Worm (Caenorhabditis elegans): ENCODE measurements around the gene Y25C1A.2.

Gene Y25C1A.2

ce11 chrII:3156749-3157148 is 44.3 kb downstream of the Y25C1A.2 start, which contains the start of gene sri-33:
TSS of gene sri-33 (minus strand) at chrII:3156849.
- TF ChIP-seq ceh-40 (GFP tag; IDR thresholded peaks at IDR 0.05) (no peak), tbx-9 (tag; optimal IDR thresholded peaks at IDR 0.05; ENCODE audit: borderline replicate concordance) (no peak), ztf-18 (tag; optimal IDR thresholded peaks at IDR 0.05) (no peak), cebp-1 (GFP tag; IDR thresholded peaks at IDR 0.05) (no peak), cebp-1 (tag; optimal IDR thresholded peaks at IDR 0.05) (no peak), ceh-58 (GFP tag; IDR thresholded peaks at IDR 0.05) (no peak), lin-26 (GFP tag; IDR thresholded peaks at IDR 0.05) (no peak), cebp-2 (GFP tag; IDR thresholded peaks at IDR 0.05) (no peak), fkh-3 (tag; optimal IDR thresholded peaks at IDR 0.05) (no peak), B0336.3 (GFP tag; IDR thresholded peaks at IDR 0.05) (no peak), ceh-79 (tag; optimal IDR thresholded peaks at IDR 0.05) (no peak)

ce11 chrII:3158985-3159384 is 46.6 kb downstream of the Y25C1A.2 start, which contains the start of gene sri-34:
TSS of gene sri-34 (minus strand) at chrII:3159085.
- TF ChIP-seq sdz-38 (tag; optimal IDR thresholded peaks at IDR 0.05) (no peak), Y56A3A.18 (GFP tag; IDR thresholded peaks at IDR 0.05) (no peak), K11D2.4 (GFP tag; IDR thresholded peaks at IDR 0.05) (no peak), F57A8.1 (GFP tag; optimal IDR thresholded peaks at IDR 0.05) (no peak), B0035.1 (tag; optimal IDR thresholded peaks at IDR 0.05) (no peak), ets-4 (GFP tag; optimal IDR thresholded peaks at IDR 0.05) (no peak), K12H6.12 (tag; optimal IDR thresholded peaks at IDR 0.05) (no peak), attf-5 (GFP tag; optimal IDR thresholded peaks at IDR 0.05) (no peak), lsy-27 (tag; optimal IDR thresholded peaks at IDR 0.05; ENCODE audit: borderline replicate concordance, insufficient read depth) (no peak), ZK185.1 (tag; optimal IDR thresholded peaks at IDR 0.05; ENCODE audit: poor library complexity, severe bottlenecking) (no peak), gei-17 (GFP tag; optimal IDR thresholded peaks at IDR 0.05) (no peak), snpc-1.1 (tag; optimal IDR thresholded peaks at IDR 0.05; ENCODE audit: insufficient read depth) (no peak)
